Worm (Caenorhabditis elegans) whole organism, young adult: Measurements from ENCODE around the gene ZC15.10.

ENCODE experiments used
- B0035.1 ChIP-seq: sonication (generic microtip); optimal IDR thresholded peaks from 2 replicates; lab custom pipeline; 2016; ENCODE audit warnings: missing genetic modification characterization, mild to moderate bottlenecking, missing compliant biosample characterization, missing genotype, missing genetic modification reagents
- T26A5.8 ChIP-seq: sonication (generic microtip); optimal IDR thresholded peaks from 2 replicates; lab custom pipeline; 2016; ENCODE audit warnings: missing genetic modification characterization, missing compliant biosample characterization
- Y53F4B.3 ChIP-seq: fragments of 200-800 bp; sonication (Bioruptor generic); IDR thresholded peaks from 2 replicates; pipeline ENCODE4 v1.3.6; 2022; ENCODE audit warnings: missing genetic modification reagents, missing genetic modification characterization, missing compliant biosample characterization
- ccch-3 ChIP-seq: fragments of 200-800 bp; sonication (Bioruptor generic); optimal IDR thresholded peaks from 2 replicates; lab custom pipeline; 2018; ENCODE audit warnings: mild to moderate bottlenecking, missing genetic modification characterization, missing compliant biosample characterization
- ceh-79 ChIP-seq: sonication (generic microtip); optimal IDR thresholded peaks from 2 replicates; lab custom pipeline; 2017; ENCODE audit warnings: mild to moderate bottlenecking, missing genetic modification characterization, missing compliant biosample characterization
- ceh-91 ChIP-seq: fragments of 200-800 bp; sonication (Bioruptor generic); IDR thresholded peaks from 2 replicates; pipeline ENCODE4 v1.3.6; 2022; ENCODE audit warnings: missing genetic modification reagents, missing genetic modification characterization, missing compliant biosample characterization
- ets-4 ChIP-seq: fragments of 200-800 bp; sonication (Bioruptor generic); optimal IDR thresholded peaks from 2 replicates; lab custom pipeline; 2018; ENCODE audit warnings: mild to moderate bottlenecking, missing genetic modification characterization, missing compliant biosample characterization
- hlh-12 ChIP-seq: sonication (generic microtip); optimal IDR thresholded peaks from 2 replicates; lab custom pipeline; 2016; ENCODE audit warnings: missing genetic modification characterization, missing compliant biosample characterization
- nfya-2 ChIP-seq: fragments of 200-800 bp; sonication (Bioruptor generic); IDR thresholded peaks from 2 replicates; pipeline ENCODE4 v1.3.6; 2022; ENCODE audit warnings: missing genetic modification reagents, missing genetic modification characterization, missing compliant biosample characterization
- snpc-1.3 ChIP-seq: sonication (generic microtip); optimal IDR thresholded peaks from 2 replicates; lab custom pipeline; 2017; ENCODE audit warnings: missing genetic modification characterization, mild to moderate bottlenecking, missing compliant biosample characterization, antibody characterized with exemption, moderate library complexity, missing genotype, missing genetic modification reagents; ENCODE audit not compliant: insufficient read depth
- unc-130 ChIP-seq: sonication (generic microtip); optimal IDR thresholded peaks from 2 replicates; lab custom pipeline; 2016; ENCODE audit warnings: missing genetic modification reagents, missing genetic modification characterization, missing compliant biosample characterization
- unc-62 ChIP-seq: fragments of 150-350 bp; optimal IDR thresholded peaks from 2 replicates; lab custom pipeline; 2014; ENCODE audit warnings: missing biosample characterization, missing genetic modification reagents, missing genetic modification characterization

ce11 chrV:20305803-20306202, 4.7 kb upstream of the ZC15.10 start, which contains the start of gene ZC15.1:
- TF ChIP-seq B0035.1 (tag; lab: Kevin White, UChicago): no peak
- no peak for TF ChIP-seq unc-130 (GFP tag; lab: Kevin White, UChicago)
- TF ChIP-seq unc-62 (GFP tag; lab: Kevin White, UChicago): no peak
- no peak for TF ChIP-seq ets-4
- no peak for TF ChIP-seq nfya-2 (GFP tag; lab: Robert Waterston, UW)
- no peak for TF ChIP-seq T26A5.8 (tag; lab: Kevin White, UChicago)
- no peak for TF ChIP-seq Y53F4B.3 (GFP tag; lab: Robert Waterston, UW)
- no peak for TF ChIP-seq hlh-12
- TF ChIP-seq ceh-91: no peak
- TF ChIP-seq ccch-3: no peak
- TF ChIP-seq ceh-79 (tag; lab: Kevin White, UChicago): no peak
- no peak for TF ChIP-seq snpc-1.3
